Worm (Caenorhabditis elegans): ENCODE measurements around the gene sel-11.

Gene sel-11

DNA sequence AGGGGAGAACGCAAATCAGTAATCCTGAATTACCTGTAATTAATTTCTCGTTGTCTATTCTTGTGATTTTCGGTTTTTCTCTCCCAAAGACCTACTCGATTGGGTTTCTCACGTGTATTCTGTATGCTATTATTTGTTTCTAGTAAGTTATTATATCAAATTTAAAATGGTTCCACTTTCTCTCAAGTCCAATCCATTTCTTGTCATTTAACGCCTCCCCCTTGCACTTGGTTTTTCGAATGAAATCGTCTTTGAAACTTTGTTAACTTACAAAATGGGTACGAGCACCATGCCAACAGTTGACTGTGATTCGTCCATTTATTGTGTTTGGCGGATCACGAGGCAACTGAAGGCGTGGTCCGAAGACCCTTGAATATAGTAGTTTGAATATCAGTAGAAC lies 2.5 kb downstream of the sel-11 start:
- no peak for TF ChIP-seq ceh-43 (GFP tag; optimal IDR thresholded peaks at IDR 0.05)
- TF ChIP-seq bed-3 (GFP tag; optimal IDR thresholded peaks at IDR 0.05) = no peak
- no peak for TF ChIP-seq sem-2 (GFP tag; optimal IDR thresholded peaks at IDR 0.05)
- TF ChIP-seq nhr-2 (tag; optimal IDR thresholded peaks at IDR 0.05) = no peak
- TF ChIP-seq snpc-4 (tag; optimal IDR thresholded peaks at IDR 0.05) = no peak
- no peak for TF ChIP-seq sptf-1 (tag; optimal IDR thresholded peaks at IDR 0.05)
- TF ChIP-seq ces-1 (GFP tag; optimal IDR thresholded peaks at IDR 0.05) = no peak
- no peak for TF ChIP-seq zip-8 (tag; optimal IDR thresholded peaks at IDR 0.05)
- TF ChIP-seq mls-2 (tag; optimal IDR thresholded peaks at IDR 0.05) = no peak
- no peak for TF ChIP-seq lsy-2 (tag; optimal IDR thresholded peaks at IDR 0.05)
- no peak for TF ChIP-seq unc-120 (tag; optimal IDR thresholded peaks at IDR 0.05; ENCODE audit: poor library complexity, severe bottlenecking)
- TF ChIP-seq flh-1 (GFP tag; optimal IDR thresholded peaks at IDR 0.05) = no peak
- no peak for TF ChIP-seq lin-13 (tag; optimal IDR thresholded peaks at IDR 0.05)

DNA sequence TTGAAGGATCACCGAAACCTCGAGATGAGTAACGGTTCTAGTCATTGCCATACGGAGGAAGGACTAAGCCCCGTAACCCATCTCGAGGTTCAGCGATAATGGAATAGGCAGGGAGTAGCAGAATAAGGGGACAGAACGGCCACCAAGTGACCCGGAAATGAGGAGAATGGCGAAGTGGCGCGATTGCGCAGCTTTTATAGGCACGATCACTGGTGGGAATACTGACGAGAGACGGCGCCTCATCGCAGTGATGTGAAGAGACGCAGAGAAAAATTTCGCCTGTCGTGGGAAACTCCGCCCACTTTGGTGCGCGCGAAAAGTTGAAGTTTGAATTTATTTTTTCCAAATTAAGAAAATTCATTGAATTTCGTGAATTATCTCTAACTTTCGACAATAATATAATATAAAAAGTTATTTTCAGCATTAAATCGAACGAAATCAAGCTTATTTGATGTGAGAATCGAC lies 3.0 kb downstream of the sel-11 start, which contains the start of gene F55A11.4:
Gene F55A11.4 (plus strand): TSS at position 415 of the 465 bp plus-strand sequence.
- TF ChIP-seq lin-32 (GFP tag; optimal IDR thresholded peaks at IDR 0.05) (no peak), mls-2 (tag; optimal IDR thresholded peaks at IDR 0.05) (no peak), elt-1 (tag; optimal IDR thresholded peaks at IDR 0.05; ENCODE audit: borderline replicate concordance, insufficient read depth) (no peak), lsy-2 (tag; optimal IDR thresholded peaks at IDR 0.05) (no peak), sptf-1 (tag; optimal IDR thresholded peaks at IDR 0.05) (no peak), blmp-1 (tag; optimal IDR thresholded peaks at IDR 0.05) (no peak), unc-120 (tag; optimal IDR thresholded peaks at IDR 0.05; ENCODE audit: poor library complexity, severe bottlenecking) (peak; percentile 25), ztf-11 (tag; optimal IDR thresholded peaks at IDR 0.05) (no peak), elt-3 (tag; optimal IDR thresholded peaks at IDR 0.05) (no peak), drap-1 (GFP tag; optimal IDR thresholded peaks at IDR 0.05) (peak; percentile 19), lin-13 (tag; optimal IDR thresholded peaks at IDR 0.05) (no peak), bed-3 (GFP tag; optimal IDR thresholded peaks at IDR 0.05) (no peak), ceh-83 (GFP tag; optimal IDR thresholded peaks at IDR 0.05) (no peak), ham-2 (GFP tag; optimal IDR thresholded peaks at IDR 0.05) (peak; percentile 34), nhr-2 (tag; optimal IDR thresholded peaks at IDR 0.05) (no peak), nhr-237 (tag; optimal IDR thresholded peaks at IDR 0.05) (no peak)

- TF ChIP-seq nhr-237 (tag; optimal IDR thresholded peaks at IDR 0.05) (no peak), M03D4.4 (tag; optimal IDR thresholded peaks at IDR 0.05) (no peak), elt-3 (tag; optimal IDR thresholded peaks at IDR 0.05) (no peak), cnd-1 (tag; optimal IDR thresholded peaks at IDR 0.05) (no peak), ztf-11 (tag; optimal IDR thresholded peaks at IDR 0.05) (no peak), bed-3 (GFP tag; optimal IDR thresholded peaks at IDR 0.05) (no peak), nhr-12 (tag; optimal IDR thresholded peaks at IDR 0.05) (no peak), elt-1 (tag; optimal IDR thresholded peaks at IDR 0.05; ENCODE audit: borderline replicate concordance, insufficient read depth) (no peak), unc-62 (GFP tag; optimal IDR thresholded peaks at IDR 0.05) (no peak)
Measured at ce11 chrV:11773420-11773819, 6.3 kb downstream of the sel-11 start, which contains the start of gene bus-18. bus-18 (plus strand) TSS chrV:11773720.

- no peak for TF ChIP-seq zip-8 (tag; optimal IDR thresholded peaks at IDR 0.05)
- TF ChIP-seq elt-1 (tag; optimal IDR thresholded peaks at IDR 0.05; ENCODE audit: borderline replicate concordance, insufficient read depth) = no peak
- no peak for TF ChIP-seq hlh-1 (tag; optimal IDR thresholded peaks at IDR 0.05)
- no peak for TF ChIP-seq mls-2 (tag; optimal IDR thresholded peaks at IDR 0.05)
- no peak for TF ChIP-seq elt-3 (tag; optimal IDR thresholded peaks at IDR 0.05)
- no peak for TF ChIP-seq ham-2 (GFP tag; optimal IDR thresholded peaks at IDR 0.05)
- no peak for TF ChIP-seq bed-3 (GFP tag; optimal IDR thresholded peaks at IDR 0.05)
- no peak for TF ChIP-seq mab-5 (tag; optimal IDR thresholded peaks at IDR 0.05)
- TF ChIP-seq nhr-237 (tag; optimal IDR thresholded peaks at IDR 0.05) = no peak
- TF ChIP-seq nhr-76 (tag; optimal IDR thresholded peaks at IDR 0.05) = no peak
- no peak for TF ChIP-seq ces-1 (GFP tag; optimal IDR thresholded peaks at IDR 0.05)
- no peak for TF ChIP-seq nhr-2 (tag; optimal IDR thresholded peaks at IDR 0.05)
- no peak for TF ChIP-seq cnd-1 (tag; optimal IDR thresholded peaks at IDR 0.05)
Measured at ce11 chrV:11773934-11774333, 6.8 kb downstream of the sel-11 start.

DNA sequence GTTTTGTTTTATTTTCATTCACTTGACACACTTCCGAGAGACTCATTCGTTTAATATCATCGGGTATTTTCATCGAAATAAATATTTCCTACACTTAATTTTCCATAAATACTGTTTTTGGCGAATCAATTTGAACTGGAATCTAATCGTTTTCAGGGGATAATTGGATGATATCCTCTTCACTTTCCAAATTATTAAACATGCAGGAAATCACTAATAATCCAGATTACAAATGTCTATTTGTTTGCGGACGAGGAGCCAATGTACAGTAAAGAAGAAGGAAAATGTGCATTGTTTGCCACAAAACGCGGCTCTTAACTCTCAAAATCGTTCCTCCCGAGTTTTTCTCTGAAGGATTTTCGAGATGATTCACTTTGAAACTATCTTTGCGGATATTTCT lies 9.4 kb downstream of the sel-11 start, which contains the start of gene F55A11.6:
Gene F55A11.6 (plus strand): TSS at position 301 of the 400 bp plus-strand sequence.
- TF ChIP-seq nhr-237 (tag; optimal IDR thresholded peaks at IDR 0.05) (no peak), bed-3 (GFP tag; optimal IDR thresholded peaks at IDR 0.05) (no peak), lin-13 (tag; optimal IDR thresholded peaks at IDR 0.05) (no peak), mls-2 (tag; optimal IDR thresholded peaks at IDR 0.05) (no peak), pha-4 (tag; optimal IDR thresholded peaks at IDR 0.05) (no peak), ceh-39 (tag; optimal IDR thresholded peaks at IDR 0.05) (no peak), unc-62 (GFP tag; optimal IDR thresholded peaks at IDR 0.05) (no peak), drap-1 (GFP tag; optimal IDR thresholded peaks at IDR 0.05) (no peak), mab-5 (tag; optimal IDR thresholded peaks at IDR 0.05) (no peak), elt-1 (tag; optimal IDR thresholded peaks at IDR 0.05; ENCODE audit: borderline replicate concordance, insufficient read depth) (no peak)

Data from whole organism, mixed stage, embryonic.